Worm (Caenorhabditis elegans) whole organism, young adult: ENCODE measurements around the gene C16C10.9.
A peak's percentile ranks its signal among the peaks of the same experiment; 100 is the strongest.

Source experiments
- B0019.2 ChIP-seq: fragments of 200-800 bp; sonication (Bioruptor generic); conservative IDR thresholded peaks from 2 replicates; pipeline ENCODE4 v1.3.6; 2022; ENCODE audit warnings: missing genetic modification reagents, missing genetic modification characterization, missing compliant biosample characterization
- B0336.3 ChIP-seq: fragments of 200-800 bp; sonication (Bioruptor generic); IDR thresholded peaks from 2 replicates; pipeline ENCODE4 v1.3.6; 2022; ENCODE audit warnings: missing genetic modification characterization, missing compliant biosample characterization
- F22D6.2 ChIP-seq: sonication (generic microtip); optimal IDR thresholded peaks from 2 replicates; lab custom pipeline; 2016; ENCODE audit warnings: mild to moderate bottlenecking, missing genetic modification characterization, missing compliant biosample characterization
- F23B12.7 ChIP-seq: sonication (generic microtip); optimal IDR thresholded peaks from 2 replicates; lab custom pipeline; 2017; ENCODE audit warnings: missing genetic modification characterization, mild to moderate bottlenecking, missing compliant biosample characterization, antibody characterized with exemption, moderate library complexity; ENCODE audit not compliant: insufficient read depth
- F57C9.4 ChIP-seq: sonication (generic microtip); optimal IDR thresholded peaks from 2 replicates; lab custom pipeline; 2017; ENCODE audit warnings: mild to moderate bottlenecking, missing genetic modification characterization, missing compliant biosample characterization
- K11D2.4 ChIP-seq: fragments of 200-800 bp; sonication (Bioruptor generic); IDR thresholded peaks from 2 replicates; pipeline ENCODE4 v1.3.6; 2022; ENCODE audit warnings: missing genetic modification reagents, missing genetic modification characterization, missing compliant biosample characterization
- Y53F4B.3 ChIP-seq: fragments of 200-800 bp; sonication (Bioruptor generic); IDR thresholded peaks from 2 replicates; pipeline ENCODE4 v1.3.6; 2022; ENCODE audit warnings: missing genetic modification reagents, missing genetic modification characterization, missing compliant biosample characterization
- Y79H2A.3 ChIP-seq: fragments of 200-800 bp; sonication (Bioruptor generic); conservative IDR thresholded peaks from 2 replicates; pipeline ENCODE4 v1.3.6; 2022; ENCODE audit warnings: missing genetic modification reagents, missing genetic modification characterization, missing compliant biosample characterization
- Y95B8A.8 ChIP-seq: fragments of 200-800 bp; sonication (Bioruptor generic); IDR thresholded peaks from 2 replicates; pipeline ENCODE4 v1.3.6; 2022; ENCODE audit warnings: missing genetic modification reagents, missing genetic modification characterization, missing compliant biosample characterization
- ZK185.1 ChIP-seq: sonication (generic microtip); optimal IDR thresholded peaks from 2 replicates; lab custom pipeline; 2016; ENCODE audit warnings: mild to moderate bottlenecking, missing genetic modification characterization, missing compliant biosample characterization; ENCODE audit not compliant: poor library complexity, severe bottlenecking
- ama-1 ChIP-seq, 3 experiments: fragments of 150-350 bp in 1 of 3; sonication (generic microtip) in 2 of 3; optimal IDR thresholded peaks; 2 replicates each; lab custom pipeline; 2014 to 2018; ENCODE audit warnings: missing biosample characterization in 2 of 3, missing genetic modification characterization in 2 of 3, missing genetic modification reagents in 2 of 3
- atf-7 ChIP-seq: sonication (generic microtip); optimal IDR thresholded peaks from 2 replicates; lab custom pipeline; 2017; ENCODE audit warnings: mild to moderate bottlenecking, missing genetic modification characterization, missing compliant biosample characterization
- attf-3 ChIP-seq: fragments of 200-800 bp; sonication (Bioruptor generic); conservative IDR thresholded peaks from 2 replicates; pipeline ENCODE4 v1.3.6; 2022; ENCODE audit warnings: missing genetic modification reagents, missing genetic modification characterization, missing compliant biosample characterization
- attf-5 ChIP-seq: fragments of 200-800 bp; sonication (Bioruptor generic); optimal IDR thresholded peaks from 2 replicates; lab custom pipeline; 2018; ENCODE audit warnings: mild to moderate bottlenecking, missing genetic modification characterization, missing compliant biosample characterization
- attf-6 ChIP-seq: fragments of 200-800 bp; sonication (Bioruptor generic); IDR thresholded peaks from 2 replicates; pipeline ENCODE4 v1.3.6; 2022; ENCODE audit warnings: missing genetic modification reagents, missing genetic modification characterization, missing compliant biosample characterization
- ccch-3 ChIP-seq: fragments of 200-800 bp; sonication (Bioruptor generic); optimal IDR thresholded peaks from 2 replicates; lab custom pipeline; 2018; ENCODE audit warnings: mild to moderate bottlenecking, missing genetic modification characterization, missing compliant biosample characterization
- cebp-1 ChIP-seq, 2 experiments: fragments of 200-800 bp in 1 of 2; sonication (Bioruptor generic) in 1 of 2; sonication (generic microtip) in 1 of 2; IDR thresholded peaks in 1 of 2; optimal IDR thresholded peaks in 1 of 2; 2 replicates each; pipeline versions ENCODE4 v1.3.6 to Lab custom; 2017 to 2022; ENCODE audit warnings: missing compliant biosample characterization in 2 of 2, missing genetic modification characterization in 2 of 2, mild to moderate bottlenecking in 1 of 2, missing genetic modification reagents in 1 of 2, moderate library complexity in 1 of 2
- cebp-2 ChIP-seq: fragments of 200-800 bp; sonication (Bioruptor generic); IDR thresholded peaks from 2 replicates; pipeline ENCODE4 v1.3.6; 2022; ENCODE audit warnings: missing genetic modification characterization, missing compliant biosample characterization
- ceh-79 ChIP-seq: sonication (generic microtip); optimal IDR thresholded peaks from 2 replicates; lab custom pipeline; 2017; ENCODE audit warnings: mild to moderate bottlenecking, missing genetic modification characterization, missing compliant biosample characterization
- ceh-91 ChIP-seq: fragments of 200-800 bp; sonication (Bioruptor generic); IDR thresholded peaks from 2 replicates; pipeline ENCODE4 v1.3.6; 2022; ENCODE audit warnings: missing genetic modification reagents, missing genetic modification characterization, missing compliant biosample characterization
- dox-1 ChIP-seq: fragments of 200-800 bp; sonication (Bioruptor generic); IDR thresholded peaks from 2 replicates; pipeline ENCODE4 v1.3.6; 2022; ENCODE audit warnings: missing genetic modification reagents, missing genetic modification characterization, missing compliant biosample characterization
- ekl-4 ChIP-seq: fragments of 200-800 bp; sonication (Bioruptor generic); IDR thresholded peaks from 2 replicates; pipeline ENCODE4 v1.3.6; 2022; ENCODE audit warnings: missing genetic modification reagents, missing genetic modification characterization, missing compliant biosample characterization
- gei-17 ChIP-seq: fragments of 200-800 bp; sonication (Bioruptor generic); optimal IDR thresholded peaks from 2 replicates; lab custom pipeline; 2018; ENCODE audit warnings: mild to moderate bottlenecking, missing genetic modification characterization, missing compliant biosample characterization
- hlh-12 ChIP-seq: sonication (generic microtip); optimal IDR thresholded peaks from 2 replicates; lab custom pipeline; 2016; ENCODE audit warnings: missing genetic modification characterization, missing compliant biosample characterization
- hlh-26 ChIP-seq: fragments of 200-800 bp; sonication (Bioruptor generic); conservative IDR thresholded peaks from 2 replicates; pipeline ENCODE4 v1.3.6; 2022; ENCODE audit warnings: missing genetic modification reagents, missing genetic modification characterization, missing compliant biosample characterization
- hmg-20 ChIP-seq: fragments of 200-800 bp; sonication (Bioruptor generic); IDR thresholded peaks from 2 replicates; pipeline ENCODE4 v1.3.6; 2022; ENCODE audit warnings: missing genetic modification reagents, missing genetic modification characterization, missing compliant biosample characterization
- hrde-1 ChIP-seq: sonication (generic microtip); optimal IDR thresholded peaks from 2 replicates; lab custom pipeline; 2016; ENCODE audit warnings: missing genetic modification characterization, mild to moderate bottlenecking, missing compliant biosample characterization, moderate library complexity, missing genotype, missing genetic modification reagents, borderline replicate concordance
- hsf-1 ChIP-seq: fragments of 200-800 bp; sonication (Bioruptor generic); IDR thresholded peaks from 2 replicates; pipeline ENCODE4 v1.3.6; 2022; ENCODE audit warnings: missing genetic modification reagents, missing genetic modification characterization, missing compliant biosample characterization
- lag-1 ChIP-seq: fragments of 200-800 bp; sonication (Bioruptor generic); IDR thresholded peaks from 2 replicates; pipeline ENCODE4 v1.3.6; 2022; ENCODE audit warnings: missing genetic modification reagents, missing genetic modification characterization, missing compliant biosample characterization
- lin-35 ChIP-seq, 3 experiments: fragments of 150-350 bp in 2 of 3; sonication (generic microtip) in 1 of 3; optimal IDR thresholded peaks; 2 replicates each; lab custom pipeline; 2014 to 2018; ENCODE audit warnings: missing biosample characterization in 3 of 3, missing genetic modification characterization in 3 of 3, missing genetic modification reagents in 3 of 3
- lsl-1 ChIP-seq: fragments of 200-800 bp; sonication (Bioruptor generic); optimal IDR thresholded peaks from 2 replicates; lab custom pipeline; 2018; ENCODE audit warnings: mild to moderate bottlenecking, missing genetic modification characterization, moderate library complexity, missing compliant biosample characterization
- lsy-27 ChIP-seq: sonication (generic microtip); optimal IDR thresholded peaks from 2 replicates; lab custom pipeline; 2017; ENCODE audit warnings: missing genetic modification characterization, mild to moderate bottlenecking, missing compliant biosample characterization, antibody characterized with exemption, missing genotype, borderline replicate concordance; ENCODE audit not compliant: insufficient read depth
- madf-10 ChIP-seq: sonication (generic microtip); optimal IDR thresholded peaks from 2 replicates; lab custom pipeline; 2016; ENCODE audit warnings: mild to moderate bottlenecking, missing genetic modification characterization, missing compliant biosample characterization
- mcd-1 ChIP-seq: fragments of 200-800 bp; sonication (Bioruptor generic); IDR thresholded peaks from 2 replicates; pipeline ENCODE4 v1.3.6; 2022; ENCODE audit warnings: missing genetic modification reagents, missing genetic modification characterization, missing compliant biosample characterization
- mel-28 ChIP-seq: sonication (generic microtip); optimal IDR thresholded peaks from 2 replicates; lab custom pipeline; 2016; ENCODE audit warnings: borderline replicate concordance, mild to moderate bottlenecking, missing genetic modification characterization, missing compliant biosample characterization
- nhr-120 ChIP-seq: fragments of 200-800 bp; sonication (Bioruptor generic); IDR thresholded peaks from 2 replicates; pipeline ENCODE4 v1.3.6; 2022; ENCODE audit warnings: missing genetic modification characterization, missing compliant biosample characterization
- nhr-179 ChIP-seq: sonication (generic microtip); optimal IDR thresholded peaks from 2 replicates; lab custom pipeline; 2016; ENCODE audit warnings: mild to moderate bottlenecking, missing genetic modification characterization, missing compliant biosample characterization
- rec-8 ChIP-seq, 2 experiments: sonication (generic microtip); optimal IDR thresholded peaks; 2 replicates each; lab custom pipeline; 2016; ENCODE audit warnings: mild to moderate bottlenecking in 2 of 2, missing genetic modification characterization in 2 of 2, missing genetic modification reagents in 2 of 2, missing genotype in 2 of 2, missing biosample characterization in 1 of 2, missing compliant biosample characterization in 1 of 2, moderate library complexity in 1 of 2
- repo-1 ChIP-seq: sonication (generic microtip); optimal IDR thresholded peaks from 2 replicates; lab custom pipeline; 2017; ENCODE audit warnings: mild to moderate bottlenecking, missing genetic modification characterization, missing compliant biosample characterization
- sdz-38 ChIP-seq: sonication (generic microtip); optimal IDR thresholded peaks from 2 replicates; lab custom pipeline; 2016; ENCODE audit warnings: missing genotype, missing genetic modification characterization, missing compliant biosample characterization
- tbp1 ChIP-seq: fragments of 200-800 bp; sonication (Bioruptor generic); optimal IDR thresholded peaks from 2 replicates; lab custom pipeline; 2018; ENCODE audit warnings: mild to moderate bottlenecking, missing genetic modification characterization, missing compliant biosample characterization
- tbx-9 ChIP-seq: sonication (generic microtip); optimal IDR thresholded peaks from 2 replicates; lab custom pipeline; 2016; ENCODE audit warnings: borderline replicate concordance, missing genetic modification characterization, inconsistent platforms, missing compliant biosample characterization
- tlf-1 ChIP-seq: fragments of 200-800 bp; sonication (Bioruptor generic); optimal IDR thresholded peaks from 2 replicates; lab custom pipeline; 2018; ENCODE audit warnings: mild to moderate bottlenecking, missing genetic modification characterization, missing compliant biosample characterization
- unc-62 ChIP-seq: fragments of 150-350 bp; optimal IDR thresholded peaks from 2 replicates; lab custom pipeline; 2014; ENCODE audit warnings: missing biosample characterization, missing genetic modification reagents, missing genetic modification characterization
- zim-3 ChIP-seq: sonication (generic microtip); optimal IDR thresholded peaks from 2 replicates; lab custom pipeline; 2017; ENCODE audit warnings: mild to moderate bottlenecking, missing genetic modification characterization, moderate library complexity, missing compliant biosample characterization
- ztf-28 ChIP-seq: fragments of 200-800 bp; sonication (Bioruptor generic); IDR thresholded peaks from 2 replicates; pipeline ENCODE4 v1.3.6; 2022; ENCODE audit warnings: missing genetic modification reagents, missing genetic modification characterization, missing compliant biosample characterization

Gene C16C10.9

ce11 chrIII:4195306-4196008 is 38.3 kb upstream of the C16C10.9 start (continued):
- TF ChIP-seq tlf-1 (peak; percentile 77), ZK185.1 (tag; lab: Kevin White, UChicago) (peak; percentile 72), tbp1 (GFP tag; lab: Kevin White, UChicago) (peak; percentile 41), hsf-1 (GFP tag; lab: Robert Waterston, UW) (peak; percentile 30; the same call in 1 of the 2 replicates), ceh-79 (tag; lab: Kevin White, UChicago) (peak; percentile 33), ama-1 (optimal IDR thresholded peaks at IDR 0.05; lab: Kevin White, UChicago) (peak; percentile 96), ama-1 (GFP tag; optimal IDR thresholded peaks at IDR 0.05; lab: Kevin White, UChicago) (peak in 1 of 2 experiments; percentile 68), tbx-9 (tag; lab: Kevin White, UChicago) (no peak), Y79H2A.3 (GFP tag; lab: Robert Waterston, UW) (no peak), madf-10 (tag; lab: Kevin White, UChicago) (peak; percentile 33), Y95B8A.8 (GFP tag; lab: Robert Waterston, UW) (no peak), cebp-2 (no peak), hmg-20 (peak; percentile 81), mel-28 (peak; percentile 54), mcd-1 (GFP tag; lab: Robert Waterston, UW) (0 out of 2 replicates have a peak, but pooled peaks have one; percentile 19), ztf-28 (GFP tag; lab: Robert Waterston, UW) (no peak), dox-1 (peak; percentile 46), lag-1 (GFP tag; lab: Robert Waterston, UW) (no peak), unc-62 (GFP tag; lab: Kevin White, UChicago) (no peak), F22D6.2 (tag; lab: Kevin White, UChicago) (no peak), sdz-38 (no peak), attf-3 (no peak), ceh-91 (GFP tag; lab: Robert Waterston, UW) (no peak), ccch-3 (GFP tag; lab: Kevin White, UChicago) (no peak), gei-17 (GFP tag; lab: Kevin White, UChicago) (peak; percentile 73), hlh-12 (tag; lab: Kevin White, UChicago) (no peak), atf-7 (tag; lab: Kevin White, UChicago) (peak; percentile 84), ekl-4 (GFP tag; lab: Robert Waterston, UW) (peak; percentile 83), repo-1 (tag; lab: Kevin White, UChicago) (peak; percentile 86), nhr-120 (GFP tag; lab: Robert Waterston, UW) (peak; percentile 93), attf-5 (GFP tag; lab: Kevin White, UChicago) (peak; percentile 24), F57C9.4 (tag; lab: Kevin White, UChicago) (peak; percentile 62), Y53F4B.3 (GFP tag; lab: Robert Waterston, UW) (no peak), K11D2.4 (peak; percentile 73), lsy-27 (no peak), rec-8 (tag; optimal IDR thresholded peaks at IDR 0.05; lab: Kevin White, UChicago) (peak in 1 of 2 experiments; percentile 29), F23B12.7 (tag; lab: Kevin White, UChicago) (no peak), nhr-179 (no peak), zim-3 (tag; lab: Kevin White, UChicago) (peak; percentile 74), B0019.2 (GFP tag; lab: Robert Waterston, UW) (no peak), attf-6 (GFP tag; lab: Robert Waterston, UW) (0 out of 2 replicates have a peak, but pooled peaks have one; percentile 9), cebp-1 (GFP tag; IDR thresholded peaks at IDR 0.05; lab: Robert Waterston, UW) (no peak), cebp-1 (tag; optimal IDR thresholded peaks at IDR 0.05; lab: Kevin White, UChicago) (peak; percentile 62), B0336.3 (peak; percentile 95), hrde-1 (tag; lab: Kevin White, UChicago) (no peak), lin-35 (GFP tag; optimal IDR thresholded peaks at IDR 0.05; lab: Kevin White, UChicago) (peak in 1 of 3 experiments; percentile 62), lsl-1 (no peak), hlh-26 (GFP tag; lab: Robert Waterston, UW) (no peak)
